Fruit fly (Drosophila melanogaster): ENCODE data around the gene Atg12.

Gene Atg12

DNA sequence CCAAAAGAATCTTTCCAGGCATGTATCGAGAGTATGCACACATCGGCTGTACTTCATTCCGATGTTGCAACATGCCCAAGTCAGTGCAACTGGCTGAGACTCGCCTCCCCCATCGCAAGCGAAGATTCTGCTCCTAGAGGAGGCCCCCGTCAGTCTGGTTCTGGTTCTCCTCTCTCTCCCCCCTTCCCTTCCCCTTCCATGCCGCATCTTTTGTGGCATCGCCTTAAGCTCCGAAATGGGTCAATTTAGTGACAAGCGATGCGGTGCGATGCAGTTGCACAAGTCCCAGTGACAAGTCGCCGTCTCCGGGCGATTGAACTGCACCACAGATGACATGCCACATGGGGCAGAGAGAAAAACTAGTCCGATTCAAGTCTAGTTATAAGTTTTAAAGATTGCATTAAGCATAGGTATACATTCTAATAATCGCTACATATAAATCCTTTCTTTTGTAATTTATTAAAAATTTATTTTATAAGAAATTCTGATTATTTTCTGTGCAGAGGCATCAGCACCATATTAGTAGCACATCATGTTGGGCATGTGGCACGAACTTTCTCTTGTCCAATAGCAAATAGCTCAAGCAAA, 27.6 kb upstream of the Atg12 start (continued):
- peak; percentile 78 for TF ChIP-seq CG32006 (GFP tag; optimal IDR thresholded peaks at IDR 0.05)

DNA sequence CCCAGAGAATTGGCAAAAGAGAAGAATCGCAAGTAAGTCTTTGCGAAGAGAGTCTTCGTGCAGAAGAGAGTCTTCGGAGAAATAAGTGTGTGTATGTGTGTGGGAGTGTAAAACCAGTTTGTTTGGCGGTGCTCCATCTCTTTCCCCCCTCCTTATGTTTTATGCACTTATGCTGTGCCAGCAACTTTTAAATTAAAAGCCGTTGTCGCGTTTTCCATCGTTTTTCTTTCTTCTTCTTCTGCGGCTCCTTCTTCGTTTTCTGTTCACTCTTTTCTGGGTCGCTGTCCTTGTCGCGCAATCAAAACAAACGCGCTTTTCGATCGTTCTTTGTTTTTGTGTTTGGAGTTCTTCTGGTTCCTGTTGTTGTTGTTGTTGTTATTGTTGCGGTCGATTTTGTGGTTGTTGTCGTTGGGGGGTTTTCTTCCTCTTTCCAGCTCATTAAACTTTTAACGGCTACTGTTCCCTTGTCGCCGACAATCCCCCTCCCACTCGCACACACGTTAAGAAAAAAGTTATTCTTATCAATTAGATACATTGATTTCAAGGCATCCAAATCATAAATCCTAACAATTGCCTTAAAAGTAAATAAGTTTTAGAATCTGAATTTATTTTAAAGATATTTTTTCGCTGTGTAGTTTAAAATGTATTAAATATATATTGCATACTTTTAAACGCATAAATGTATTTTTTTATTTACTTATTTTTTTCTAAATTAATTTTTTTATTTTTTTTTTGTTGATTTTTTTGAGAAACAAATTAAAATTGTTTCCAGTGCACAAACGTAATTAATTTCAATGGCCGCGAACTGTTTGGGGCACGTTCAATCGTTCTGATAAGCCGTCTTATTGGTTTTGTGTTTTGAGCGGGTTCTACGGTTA, 25.4 kb upstream of the Atg12 start:
- peak; percentile 78 for TF ChIP-seq Smox (GFP tag; optimal IDR thresholded peaks at IDR 0.05)
- peak; percentile 78 for TF ChIP-seq CG3919 (GFP tag; optimal IDR thresholded peaks at IDR 0.05)
- peak; percentile 26 for TF ChIP-seq fd59A (GFP tag; optimal IDR thresholded peaks at IDR 0.05)
- peak; percentile 79 for TF ChIP-seq net (GFP tag; optimal IDR thresholded peaks at IDR 0.05)
- TF ChIP-seq CG10669 (GFP tag; optimal IDR thresholded peaks at IDR 0.05) = peak; percentile 69
- TF ChIP-seq CG1621 (tag; optimal IDR thresholded peaks at IDR 0.05) = peak; percentile 21
- peak; percentile 17 for TF ChIP-seq Eip93F (GFP tag; optimal IDR thresholded peaks at IDR 0.05)
- TF ChIP-seq CG6808 (GFP tag; optimal IDR thresholded peaks at IDR 0.05) = peak; percentile 62
- peak; percentile 83 for TF ChIP-seq OdsH (GFP tag; optimal IDR thresholded peaks at IDR 0.05)
- peak; percentile 82 for TF ChIP-seq topi (GFP tag; optimal IDR thresholded peaks at IDR 0.05)
- TF ChIP-seq vri (GFP tag; optimal IDR thresholded peaks at IDR 0.05) = peak; percentile 50
- TF ChIP-seq CG10631 (GFP tag; optimal IDR thresholded peaks at IDR 0.05) = peak; percentile 60
- peak; percentile 84 for TF ChIP-seq CG34406 (GFP tag; optimal IDR thresholded peaks at IDR 0.05)
- TF ChIP-seq Sox102F (GFP tag; optimal IDR thresholded peaks at IDR 0.05) = peak; percentile 72
- TF ChIP-seq CG6792 (GFP tag; optimal IDR thresholded peaks at IDR 0.05) = peak; percentile 65
- peak; percentile 83 for TF ChIP-seq dsx (GFP tag; optimal IDR thresholded peaks at IDR 0.05; ENCODE audit: poor library complexity, severe bottlenecking)
- TF ChIP-seq CG16779 (tag; optimal IDR thresholded peaks at IDR 0.05) = peak; percentile 13
- peak; percentile 82 for TF ChIP-seq Ets96B (tag; optimal IDR thresholded peaks at IDR 0.05)
- peak; percentile 77 for TF ChIP-seq cyc (GFP tag; optimal IDR thresholded peaks at IDR 0.05)
- peak; percentile 62 for TF ChIP-seq CG9139 (GFP tag; optimal IDR thresholded peaks at IDR 0.05)
- peak; percentile 81 for TF ChIP-seq CG31627 (GFP tag; optimal IDR thresholded peaks at IDR 0.05)
- TF ChIP-seq CG6163 (GFP tag; IDR thresholded peaks at IDR 0.05) = peak; percentile 63
- peak; percentile 93 for TF ChIP-seq svp (GFP tag)
- peak; percentile 94 for TF ChIP-seq CG6854 (GFP tag; optimal IDR thresholded peaks at IDR 0.05)
- TF ChIP-seq Hr4 (GFP tag; optimal IDR thresholded peaks at IDR 0.05) = peak; percentile 35
- peak; percentile 77 for TF ChIP-seq Sox14 (GFP tag; optimal IDR thresholded peaks at IDR 0.05)
- peak; percentile 45 for TF ChIP-seq Lpt (GFP tag; optimal IDR thresholded peaks at IDR 0.05)
- TF ChIP-seq lz (GFP tag; optimal IDR thresholded peaks at IDR 0.05) = peak; percentile 74
- peak; percentile 87 for TF ChIP-seq CG8632 (GFP tag; optimal IDR thresholded peaks at IDR 0.05)
- TF ChIP-seq CG4318 (GFP tag; optimal IDR thresholded peaks at IDR 0.05) = peak; percentile 54
- TF ChIP-seq esn (GFP tag; optimal IDR thresholded peaks at IDR 0.05) = peak; percentile 84
- TF ChIP-seq Met (GFP tag; optimal IDR thresholded peaks at IDR 0.05) = peak; percentile 87
- peak; percentile 59 for TF ChIP-seq CG11762 (GFP tag; optimal IDR thresholded peaks at IDR 0.05; ENCODE audit: insufficient read depth)
- no peak for TF ChIP-seq Hr38 (GFP tag; optimal IDR thresholded peaks at IDR 0.05)
- TF ChIP-seq CG3032 (tag; optimal IDR thresholded peaks at IDR 0.05) = peak; percentile 88
- TF ChIP-seq Eip75B (GFP tag; optimal IDR thresholded peaks at IDR 0.05) = peak; percentile 65
- TF ChIP-seq spab (GFP tag; optimal IDR thresholded peaks at IDR 0.05) = peak; percentile 63
- TF ChIP-seq ss (GFP tag; optimal IDR thresholded peaks at IDR 0.05) = peak; percentile 69 to 70
- peak; percentile 63; the same call in 1 of the 2 replicates for TF ChIP-seq Gug (GFP tag; IDR thresholded peaks at IDR 0.05)
- peak; percentile 7 for TF ChIP-seq fkh (GFP tag; optimal IDR thresholded peaks at IDR 0.05)
- TF ChIP-seq dac (GFP tag; optimal IDR thresholded peaks at IDR 0.05) = peak; percentile 4
- TF ChIP-seq CG32006 (GFP tag; optimal IDR thresholded peaks at IDR 0.05) = peak; percentile 80
- peak; percentile 31 for TF ChIP-seq Ets21C (GFP tag; optimal IDR thresholded peaks at IDR 0.05)
- peak; percentile 60 for TF ChIP-seq CG8319 (GFP tag; optimal IDR thresholded peaks at IDR 0.05)
- peak; percentile 65 for TF ChIP-seq Sox15 (GFP tag; optimal IDR thresholded peaks at IDR 0.05)
- no peak for TF ChIP-seq fd85E (GFP tag; optimal IDR thresholded peaks at IDR 0.05)
